Fruit fly (Drosophila melanogaster): ENCODE results near the gene Faf2.

The Faf2 gene

dm6 chr2L:18695404-18695804 lies 13.1 kb downstream of the Faf2 start, which contains the start of the genes CG10383 and CG10338 (continued):
- TF ChIP-seq CG3407 (GFP tag; optimal IDR thresholded peaks at IDR 0.05) (peak; percentile 59), H15 (GFP tag; IDR thresholded peaks at IDR 0.05) (peak; percentile 91), Sry-β (GFP tag; optimal IDR thresholded peaks at IDR 0.05) (peak; percentile 9), GATAe (GFP tag; conservative IDR thresholded peaks at IDR 0.05) (peak; percentile 83), Xrp1 (GFP tag; IDR thresholded peaks at IDR 0.05) (peak; percentile 87), pros (GFP tag; optimal IDR thresholded peaks at IDR 0.05) (no peak), twi (tag; optimal IDR thresholded peaks at IDR 0.05) (peak; percentile 70), CG33213 (GFP tag; optimal IDR thresholded peaks at IDR 0.05) (peak; percentile 86), CG13123 (GFP tag; optimal IDR thresholded peaks at IDR 0.05) (peak; percentile 71), CG4730 (GFP tag; IDR thresholded peaks at IDR 0.05) (peak; percentile 86), z (GFP tag; IDR thresholded peaks at IDR 0.05) (no peak), her (GFP tag; optimal IDR thresholded peaks at IDR 0.05) (peak; percentile 89), Adf1 (GFP tag; IDR thresholded peaks at IDR 0.05) (peak; percentile 56), D (optimal IDR thresholded peaks at IDR 0.05) (peak; percentile 51), D (GFP tag; optimal IDR thresholded peaks at IDR 0.05) (peak; percentile 44), CG18764 (GFP tag; optimal IDR thresholded peaks at IDR 0.05) (peak; percentile 62), cwo (GFP tag; optimal IDR thresholded peaks at IDR 0.05) (peak; percentile 80), Bgb (GFP tag; IDR thresholded peaks at IDR 0.05; ENCODE audit: partially characterized antibody) (no peak), Abd-B (GFP tag; optimal IDR thresholded peaks at IDR 0.05) (peak; percentile 80), Camta (GFP tag; optimal IDR thresholded peaks at IDR 0.05) (peak; percentile 81), CG9215 (GFP tag; IDR thresholded peaks at IDR 0.05) (peak; percentile 86), CG17612 (GFP tag; IDR thresholded peaks at IDR 0.05) (peak; percentile 75), TFAM (GFP tag; optimal IDR thresholded peaks at IDR 0.05) (no peak), pum (GFP tag; optimal IDR thresholded peaks at IDR 0.05) (peak; percentile 91), gem (tag; optimal IDR thresholded peaks at IDR 0.05) (peak; percentile 87), BEAF-32 (GFP tag; optimal IDR thresholded peaks at IDR 0.05) (peak; percentile 49), CG4282 (GFP tag; optimal IDR thresholded peaks at IDR 0.05) (peak; percentile 71), Rfx (GFP tag; IDR thresholded peaks at IDR 0.05) (peak; percentile 94), CG17829 (tag; optimal IDR thresholded peaks at IDR 0.05) (peak; percentile 75), NFAT (GFP tag; IDR thresholded peaks at IDR 0.05) (peak; percentile 91), rib (GFP tag; IDR thresholded peaks at IDR 0.05) (peak; percentile 85), Med (GFP tag) (peak; percentile 99), sens-2 (GFP tag; IDR thresholded peaks at IDR 0.05) (peak; percentile 70; the same call in 1 of the 2 replicates), Hr39 (optimal IDR thresholded peaks at IDR 0.05) (no peak), Hr3 (GFP tag; optimal IDR thresholded peaks at IDR 0.05) (peak; percentile 84), CG6791 (GFP tag; IDR thresholded peaks at IDR 0.05; ENCODE audit: partially characterized antibody) (no peak), BtbVII (GFP tag; optimal IDR thresholded peaks at IDR 0.05) (peak; percentile 65), tx (GFP tag; optimal IDR thresholded peaks at IDR 0.05) (peak; percentile 86), phol (tag; optimal IDR thresholded peaks at IDR 0.05) (peak; percentile 83), CG1647 (GFP tag; optimal IDR thresholded peaks at IDR 0.05) (peak; percentile 76), row (GFP tag; IDR thresholded peaks at IDR 0.05) (peak; percentile 95), ato (GFP tag; IDR thresholded peaks at IDR 0.05; ENCODE audit: partially characterized antibody) (no peak), CG5245 (GFP tag; optimal IDR thresholded peaks at IDR 0.05) (peak; percentile 71), pb (GFP tag; optimal IDR thresholded peaks at IDR 0.05) (peak; percentile 73), CG18011 (GFP tag; optimal IDR thresholded peaks at IDR 0.05) (peak; percentile 78), YL-1 (GFP tag; optimal IDR thresholded peaks at IDR 0.05) (peak; percentile 80), CG11093 (GFP tag; IDR thresholded peaks at IDR 0.05) (peak; percentile 76; the same call in 1 of the 3 replicates), nau (GFP tag; optimal IDR thresholded peaks at IDR 0.05) (no peak), CG2120 (GFP tag; optimal IDR thresholded peaks at IDR 0.05) (peak; percentile 96), CG18476 (GFP tag; optimal IDR thresholded peaks at IDR 0.05) (peak; percentile 54), Mrtf (GFP tag; IDR thresholded peaks at IDR 0.05) (peak; percentile 83), jing (GFP tag; optimal IDR thresholded peaks at IDR 0.05) (peak; percentile 75)
